Worm (Caenorhabditis elegans) whole organism, L4/young adult: ENCODE data around the gene C18H7.11.

Experiments
- W03F9.2 ChIP-seq: fragments of 150-350 bp; optimal IDR thresholded peaks from 2 replicates; lab custom pipeline; 2014; ENCODE audit warnings: missing biosample characterization, missing genetic modification characterization
- dao-5 ChIP-seq: sonication (generic microtip); optimal IDR thresholded peaks from 2 replicates; lab custom pipeline; 2016; ENCODE audit warnings: missing genotype, missing genetic modification characterization, moderate library complexity, missing compliant biosample characterization
- him-1 ChIP-seq: sonication (generic microtip); optimal IDR thresholded peaks from 2 replicates; lab custom pipeline; 2016; ENCODE audit warnings: missing genotype, missing genetic modification reagents, missing genetic modification characterization, missing compliant biosample characterization

- no peak for TF ChIP-seq him-1 (tag; lab: Kevin White, UChicago)
- no peak for TF ChIP-seq W03F9.2 (tag; lab: Kevin White, UChicago)
- TF ChIP-seq dao-5: no peak
These were observed 37.9 kb upstream of the C18H7.11 start, which contains the start of gene efn-4 for ce11 chrIV:558735-559284.
